Fruit fly (Drosophila melanogaster) whole organism, embryonic: ENCODE results near the gene Dis3.
A peak's percentile ranks its signal among the peaks of the same experiment; 100 is the strongest.

Experiments used
- Adf1 ChIP-seq: fragments of 200-800 bp; sonication (Bioruptor generic); IDR thresholded peaks from 2 replicates; pipeline ENCODE4 v1.3.6; 2022; ENCODE audit warnings: missing biosample characterization, missing genetic modification characterization
- Awh ChIP-seq: fragments of 200-800 bp; sonication (Bioruptor generic); IDR thresholded peaks from 2 replicates; pipeline ENCODE4, ENCODE4 v1.3.6; 2022; ENCODE audit warnings: missing biosample characterization, missing genetic modification characterization
- CG1024 ChIP-seq: fragments of 200-800 bp; sonication (Bioruptor generic); IDR thresholded peaks from 2 replicates; pipeline ENCODE4 v1.3.6; 2022; ENCODE audit warnings: missing biosample characterization, missing genetic modification characterization
- CG10321 ChIP-seq: fragments of 200-800 bp; sonication (Bioruptor generic); IDR thresholded peaks from 2 replicates; pipeline ENCODE4 v1.3.6; 2022; ENCODE audit warnings: missing biosample characterization, missing genetic modification characterization
- CG10959 ChIP-seq: fragments of 200-800 bp; sonication (Bioruptor generic); IDR thresholded peaks from 2 replicates; pipeline ENCODE4 v1.3.6; 2022; ENCODE audit warnings: missing biosample characterization, missing genetic modification characterization
- CG11696 ChIP-seq: fragments of 200-800 bp; sonication (Bioruptor generic); IDR thresholded peaks from 2 replicates; pipeline ENCODE4 v1.3.6; 2022; ENCODE audit warnings: missing biosample characterization, missing genetic modification characterization
- CG13296 ChIP-seq: fragments of 200-800 bp; sonication (Bioruptor generic); optimal IDR thresholded peaks from 3 replicates; lab custom pipeline; 2018; ENCODE audit warnings: missing biosample characterization, mild to moderate bottlenecking, missing genetic modification characterization
- CG1603 ChIP-seq: fragments of 200-800 bp; sonication (Bioruptor generic); optimal IDR thresholded peaks from 2 replicates; lab custom pipeline; 2019; ENCODE audit warnings: missing biosample characterization, mild to moderate bottlenecking, missing genetic modification characterization, moderate library complexity
- CG1832 ChIP-seq: fragments of 200-800 bp; sonication (Bioruptor generic); optimal IDR thresholded peaks from 2 replicates; lab custom pipeline; 2017; ENCODE audit warnings: missing biosample characterization, mild to moderate bottlenecking, missing genetic modification characterization, inconsistent platforms
- CG18619 ChIP-seq: fragments of 200-800 bp; sonication (Bioruptor generic); optimal IDR thresholded peaks from 3 replicates; lab custom pipeline; 2017; ENCODE audit warnings: missing biosample characterization, mild to moderate bottlenecking, missing genetic modification characterization
- CG2678 ChIP-seq: fragments of 200-800 bp; sonication (Bioruptor generic); optimal IDR thresholded peaks from 3 replicates; lab custom pipeline; 2019; ENCODE audit warnings: missing biosample characterization, mild to moderate bottlenecking, missing genetic modification characterization, moderate library complexity
- CG31365 ChIP-seq: fragments of 200-800 bp; sonication (Bioruptor generic); optimal IDR thresholded peaks from 2 replicates; lab custom pipeline; 2018; ENCODE audit warnings: missing biosample characterization, mild to moderate bottlenecking, missing genetic modification characterization
- CG32767 ChIP-seq: fragments of 200-800 bp; sonication (Bioruptor generic); IDR thresholded peaks from 2 replicates; pipeline ENCODE4 v1.3.6; 2022; ENCODE audit warnings: missing biosample characterization, missing genetic modification characterization
- CG3407 ChIP-seq: fragments of 200-800 bp; sonication (Bioruptor generic); optimal IDR thresholded peaks from 2 replicates; lab custom pipeline; 2018; ENCODE audit warnings: missing biosample characterization, mild to moderate bottlenecking, missing genetic modification characterization
- CG43689 ChIP-seq: fragments of 200-800 bp; sonication (Bioruptor generic); IDR thresholded peaks from 2 replicates; pipeline ENCODE4 v1.3.6; 2022; ENCODE audit warnings: missing biosample characterization, missing genetic modification characterization
- CG4617 ChIP-seq: fragments of 200-800 bp; sonication (Bioruptor generic); optimal IDR thresholded peaks from 3 replicates; lab custom pipeline; 2016; ENCODE audit warnings: missing biosample characterization, missing genetic modification characterization, borderline replicate concordance
- CG4707 ChIP-seq: fragments of 200-800 bp; sonication (Bioruptor generic); optimal IDR thresholded peaks from 2 replicates; lab custom pipeline; 2018; ENCODE audit warnings: missing biosample characterization, mild to moderate bottlenecking, missing genetic modification characterization, moderate library complexity
- CG4854 ChIP-seq: fragments of 200-800 bp; sonication (Bioruptor generic); optimal IDR thresholded peaks from 2 replicates; lab custom pipeline; 2016; ENCODE audit warnings: missing biosample characterization, missing genetic modification characterization, inconsistent platforms
- CG8478 ChIP-seq: fragments of >200 bp; optimal IDR thresholded peaks from 2 replicates; lab custom pipeline; 2018
- CG8944 ChIP-seq: fragments of 200-800 bp; sonication (Bioruptor generic); optimal IDR thresholded peaks from 3 replicates; lab custom pipeline; 2016; ENCODE audit warnings: missing biosample characterization, missing genetic modification characterization
- CHES-1-like ChIP-seq: fragments of 200-800 bp; sonication (Bioruptor generic); optimal IDR thresholded peaks from 2 replicates; lab custom pipeline; 2016; ENCODE audit warnings: missing biosample characterization, missing genetic modification characterization
- Camta ChIP-seq: fragments of 200-800 bp; sonication (Bioruptor generic); optimal IDR thresholded peaks from 2 replicates; lab custom pipeline; 2016; ENCODE audit warnings: missing biosample characterization, missing genetic modification characterization
- CrebB ChIP-seq: fragments of 200-800 bp; sonication (Bioruptor generic); optimal IDR thresholded peaks from 3 replicates; lab custom pipeline; 2018; ENCODE audit warnings: missing biosample characterization, mild to moderate bottlenecking, missing genetic modification characterization
- Dp ChIP-seq: fragments of 200-800 bp; sonication (Bioruptor generic); optimal IDR thresholded peaks from 2 replicates; lab custom pipeline; 2018; ENCODE audit warnings: missing biosample characterization, mild to moderate bottlenecking, missing genetic modification characterization, moderate library complexity
- HmgZ ChIP-seq: fragments of 200-800 bp; sonication (Bioruptor generic); optimal IDR thresholded peaks from 2 replicates; lab custom pipeline; 2018; ENCODE audit warnings: missing biosample characterization, mild to moderate bottlenecking, missing genetic modification characterization
- Hr78 ChIP-seq, 2 experiments: fragments of 200-800 bp in 1 of 2; fragments of >200 bp in 1 of 2; sonication (Bioruptor generic) in 1 of 2; optimal IDR thresholded peaks; 2 replicates each; lab custom pipeline; 2017 to 2019; ENCODE audit warnings: missing biosample characterization in 2 of 2, missing genetic modification characterization in 2 of 2, mild to moderate bottlenecking in 1 of 2, moderate library complexity in 1 of 2
- MBD-R2 ChIP-seq: fragments of 200-800 bp; sonication (Bioruptor generic); IDR thresholded peaks from 2 replicates; pipeline ENCODE4 v1.3.6; 2022; ENCODE audit warnings: missing biosample characterization, missing genetic modification characterization
- Mrtf ChIP-seq: fragments of 200-800 bp; sonication (Bioruptor generic); IDR thresholded peaks from 3 replicates; pipeline ENCODE4 v1.3.6; 2022; ENCODE audit warnings: missing biosample characterization, missing genetic modification characterization
- NC2α ChIP-seq: fragments of 200-800 bp; sonication (Bioruptor generic); optimal IDR thresholded peaks from 2 replicates; lab custom pipeline; 2016; ENCODE audit warnings: missing biosample characterization, missing genetic modification characterization
- NK7.1 ChIP-seq: fragments of 200-800 bp; sonication (Bioruptor generic); optimal IDR thresholded peaks from 3 replicates; lab custom pipeline; 2016; ENCODE audit warnings: missing biosample characterization, missing genetic modification characterization
- Oli ChIP-seq: fragments of 200-800 bp; sonication (Bioruptor generic); optimal IDR thresholded peaks from 2 replicates; lab custom pipeline; 2018; ENCODE audit warnings: missing biosample characterization, mild to moderate bottlenecking, missing genetic modification characterization, moderate library complexity
- Poxn ChIP-seq: fragments of 200-800 bp; sonication (Bioruptor generic); IDR thresholded peaks from 2 replicates; pipeline ENCODE4 v1.3.6; 2022; ENCODE audit warnings: missing biosample characterization, missing genetic modification characterization
- YL-1 ChIP-seq: fragments of 200-800 bp; sonication (Bioruptor generic); optimal IDR thresholded peaks from 3 replicates; lab custom pipeline; 2017; ENCODE audit warnings: missing biosample characterization, mild to moderate bottlenecking, missing genetic modification characterization
- ash1 ChIP-seq: fragments of 200-800 bp; sonication (Bioruptor generic); optimal IDR thresholded peaks from 2 replicates; lab custom pipeline; 2018; ENCODE audit warnings: missing biosample characterization, mild to moderate bottlenecking, missing genetic modification characterization
- bab2 ChIP-seq: fragments of 200-800 bp; sonication (Bioruptor generic); optimal IDR thresholded peaks from 2 replicates; lab custom pipeline; 2016; ENCODE audit warnings: missing biosample characterization, missing genetic modification characterization
- chinmo ChIP-seq: fragments of 200-800 bp; sonication (Bioruptor generic); IDR thresholded peaks from 4 replicates; pipeline ENCODE4 v1.3.6; 2022; ENCODE audit warnings: missing biosample characterization, missing genetic modification characterization; ENCODE audit not compliant: partially characterized antibody
- chn ChIP-seq: fragments of 200-800 bp; sonication (Bioruptor generic); optimal IDR thresholded peaks from 2 replicates; lab custom pipeline; 2016; ENCODE audit warnings: missing biosample characterization, missing genetic modification characterization
- hkb ChIP-seq, 2 experiments: fragments of 200-800 bp in 1 of 2; fragments of >200 bp in 1 of 2; sonication (Bioruptor generic) in 1 of 2; IDR thresholded peaks in 1 of 2; optimal IDR thresholded peaks in 1 of 2; 2 replicates each; pipeline versions ENCODE4 v1.3.6 to Lab custom; 2017 to 2022; ENCODE audit warnings: missing biosample characterization in 1 of 2, missing genetic modification characterization in 1 of 2
- lbe ChIP-seq: fragments of 200-800 bp; sonication (Bioruptor generic); optimal IDR thresholded peaks from 2 replicates; lab custom pipeline; 2016; ENCODE audit warnings: missing biosample characterization, mild to moderate bottlenecking, missing genetic modification characterization
- nerfin-1 ChIP-seq: fragments of 200-800 bp; sonication (Bioruptor generic); optimal IDR thresholded peaks from 3 replicates; lab custom pipeline; 2019; ENCODE audit warnings: missing biosample characterization, mild to moderate bottlenecking, missing genetic modification characterization, moderate library complexity
- psq ChIP-seq: fragments of 200-800 bp; sonication (Bioruptor generic); optimal IDR thresholded peaks from 2 replicates; lab custom pipeline; 2017; ENCODE audit warnings: missing biosample characterization, missing genetic modification characterization
- pzg ChIP-seq: fragments of 200-800 bp; sonication (Bioruptor generic); optimal IDR thresholded peaks from 3 replicates; lab custom pipeline; 2018; ENCODE audit warnings: missing biosample characterization, mild to moderate bottlenecking, missing genetic modification characterization, moderate library complexity
- sim ChIP-seq: fragments of 200-800 bp; sonication (Bioruptor generic); IDR thresholded peaks from 2 replicates; pipeline ENCODE4 v1.3.6; 2022; ENCODE audit warnings: missing biosample characterization, missing genetic modification characterization
- sisA ChIP-seq: fragments of 200-800 bp; sonication (Bioruptor generic); IDR thresholded peaks from 2 replicates; pipeline ENCODE4 v1.3.6; 2022; ENCODE audit warnings: missing biosample characterization, missing genetic modification characterization
- slp2 ChIP-seq: fragments of 200-800 bp; sonication (Bioruptor generic); optimal IDR thresholded peaks from 2 replicates; lab custom pipeline; 2016; ENCODE audit warnings: missing biosample characterization, missing genetic modification characterization
- so ChIP-seq: fragments of 200-800 bp; sonication (Bioruptor generic); IDR thresholded peaks from 3 replicates; pipeline ENCODE4 v1.3.6; 2022; ENCODE audit warnings: missing biosample characterization, missing genetic modification characterization
- ssp ChIP-seq: fragments of 200-800 bp; sonication (Bioruptor generic); IDR thresholded peaks from 2 replicates; pipeline ENCODE4 v1.3.6; 2022; ENCODE audit warnings: missing biosample characterization, missing genetic modification characterization
- twi ChIP-seq: fragments of 200-800 bp; optimal IDR thresholded peaks from 2 replicates; lab custom pipeline; 2019; ENCODE audit warnings: missing biosample characterization, mild to moderate bottlenecking, missing genetic modification characterization, moderate library complexity
- vvl ChIP-seq: fragments of 200-800 bp; sonication (Bioruptor generic); IDR thresholded peaks from 2 replicates; pipeline ENCODE4 v1.3.6; 2022; ENCODE audit warnings: missing biosample characterization, missing genetic modification characterization
- yki ChIP-seq: fragments of >200 bp; optimal IDR thresholded peaks from 3 replicates; lab custom pipeline; 2018

Gene Dis3

dm6 chr3R:24294784-24295555 is 38.3 kb upstream of the Dis3 start, which contains the start of gene crb (continued):
- TF ChIP-seq twi (tag; lab: Kevin White, UChicago) (no peak), NK7.1 (GFP tag; lab: Kevin White, UChicago) (no peak), psq (GFP tag; lab: Kevin White, UChicago) (no peak), YL-1 (GFP tag; lab: Kevin White, UChicago) (peak; percentile 7), CG1024 (no peak; the same call in 1 of the 2 replicates), sim (GFP tag; lab: Robert Waterston, UW) (0 out of 2 replicates have a peak, but pooled peaks have one; percentile 20), Oli (no peak), CG18619 (GFP tag; lab: Kevin White, UChicago) (no peak), Awh (GFP tag; lab: Robert Waterston, UW) (0 out of 2 replicates have a peak, but pooled peaks have one; percentile 29), sisA (no peak), CG4617 (GFP tag; lab: Kevin White, UChicago) (peak; percentile 15), CG8944 (GFP tag; lab: Kevin White, UChicago) (peak; percentile 35), Hr78 (GFP tag; optimal IDR thresholded peaks at IDR 0.05; lab: Kevin White, UChicago) (peak in 1 of 2 experiments; percentile 98), CG13296 (GFP tag; lab: Kevin White, UChicago) (peak; percentile 40), CG3407 (no peak), hkb (optimal IDR thresholded peaks at IDR 0.05; lab: Kevin White, UChicago) (no peak), hkb (GFP tag; IDR thresholded peaks at IDR 0.05; lab: Robert Waterston, UW) (peak; percentile 61), HmgZ (tag; lab: Kevin White, UChicago) (peak; percentile 83), CG2678 (tag; lab: Kevin White, UChicago) (peak; percentile 54), yki (lab: Kevin White, UChicago) (no peak), CG4854 (peak; percentile 13), NC2α (GFP tag; lab: Kevin White, UChicago) (peak; percentile 58), vvl (GFP tag; lab: Robert Waterston, UW) (peak; percentile 69), CG4707 (GFP tag; lab: Kevin White, UChicago) (no peak), CrebB (tag; lab: Kevin White, UChicago) (peak; percentile 67), Mrtf (GFP tag; lab: Robert Waterston, UW) (no peak), ssp (GFP tag; lab: Robert Waterston, UW) (no peak), CG11696 (no peak), CG32767 (GFP tag; lab: Robert Waterston, UW) (no peak), pzg (peak; percentile 87), CG10959 (no peak; the same call in 1 of the 2 replicates), nerfin-1 (tag; lab: Kevin White, UChicago) (peak; percentile 46), CG31365 (tag; lab: Kevin White, UChicago) (peak; percentile 11), Poxn (GFP tag; lab: Robert Waterston, UW) (no peak), slp2 (GFP tag; lab: Kevin White, UChicago) (no peak), CG1832 (no peak), Camta (GFP tag; lab: Kevin White, UChicago) (peak; percentile 44), chinmo (GFP tag; lab: Robert Waterston, UW) (peak; percentile 85), lbe (GFP tag; lab: Kevin White, UChicago) (peak; percentile 59), CG8478 (lab: Kevin White, UChicago) (no peak), MBD-R2 (GFP tag; lab: Robert Waterston, UW) (peak; percentile 66), bab2 (GFP tag; lab: Kevin White, UChicago) (no peak), so (GFP tag; lab: Robert Waterston, UW) (peak; percentile 57; the same call in 1 of the 3 replicates), Dp (GFP tag; lab: Kevin White, UChicago) (peak; percentile 77), CHES-1-like (GFP tag; lab: Kevin White, UChicago) (peak; percentile 41), CG1603 (tag; lab: Kevin White, UChicago) (peak; percentile 83), CG10321 (GFP tag; lab: Robert Waterston, UW) (0 out of 2 replicates have a peak, but pooled peaks have one; percentile 25), chn (GFP tag; lab: Kevin White, UChicago) (peak; percentile 59), Adf1 (peak; percentile 54; the same call in 1 of the 2 replicates), ash1 (GFP tag; lab: Kevin White, UChicago) (peak; percentile 27), CG43689 (GFP tag; lab: Robert Waterston, UW) (no peak)
